Worm (Caenorhabditis elegans): ENCODE results near the gene lsm-1.

DNA sequence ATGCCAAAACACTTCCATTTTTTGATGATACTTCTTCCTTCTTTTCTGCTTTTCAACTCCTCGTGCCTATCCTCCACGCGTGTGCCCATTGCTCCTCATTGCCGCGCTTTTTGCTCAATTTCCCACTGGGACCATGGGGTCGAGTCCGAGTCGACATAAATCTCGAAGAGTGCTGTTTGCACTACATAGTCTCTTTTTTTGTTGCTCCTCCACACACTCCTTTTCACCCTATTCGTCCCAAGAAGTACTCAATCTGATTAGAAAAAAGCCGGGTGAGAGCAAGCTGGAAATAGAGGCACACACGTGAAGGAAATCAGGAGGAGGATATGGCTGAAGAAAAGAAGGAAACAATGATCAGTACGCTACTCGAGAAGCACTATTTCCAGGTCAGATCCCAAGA is 15.8 kb downstream of the lsm-1 start, which contains the start of gene arrd-6:
- TF ChIP-seq alr-1 (tag; optimal IDR thresholded peaks at IDR 0.05) (no peak), nhr-77 (tag; optimal IDR thresholded peaks at IDR 0.05) (no peak), aly-2 (tag; optimal IDR thresholded peaks at IDR 0.05) (no peak), dmd-4 (tag; optimal IDR thresholded peaks at IDR 0.05) (no peak), R02D3.7 (tag; optimal IDR thresholded peaks at IDR 0.05) (no peak), ztf-4 (tag; optimal IDR thresholded peaks at IDR 0.05) (no peak)
